Worm (Caenorhabditis elegans) whole organism, L4/young adult: ENCODE data around the gene C08F11.7.

Experiments
- W03F9.2 ChIP-seq: fragments of 150-350 bp; optimal IDR thresholded peaks from 2 replicates; lab custom pipeline; 2014; ENCODE audit warnings: missing biosample characterization, missing genetic modification characterization
- dao-5 ChIP-seq: sonication (generic microtip); optimal IDR thresholded peaks from 2 replicates; lab custom pipeline; 2016; ENCODE audit warnings: missing genotype, missing genetic modification characterization, moderate library complexity, missing compliant biosample characterization
- him-1 ChIP-seq: sonication (generic microtip); optimal IDR thresholded peaks from 2 replicates; lab custom pipeline; 2016; ENCODE audit warnings: missing genotype, missing genetic modification reagents, missing genetic modification characterization, missing compliant biosample characterization

Gene C08F11.7

DNA sequence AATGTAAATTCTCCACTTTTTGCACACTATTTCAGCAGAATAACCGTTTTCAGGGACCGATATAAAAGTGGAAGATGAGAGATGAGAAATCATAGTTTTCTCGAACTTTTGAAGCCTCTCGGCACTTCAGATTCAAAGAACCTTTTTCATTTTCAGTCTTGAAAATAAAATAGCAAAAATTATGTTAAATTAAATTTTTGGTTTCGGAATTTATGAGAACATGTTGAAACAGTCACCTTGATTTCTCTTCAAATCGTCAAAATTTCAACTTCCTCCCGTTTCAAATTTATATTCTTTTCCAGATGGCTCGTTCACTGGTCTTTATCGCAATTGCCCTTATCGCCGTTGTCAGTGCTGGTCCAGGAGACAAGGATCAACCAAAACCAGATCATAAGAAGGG, 41.6 kb downstream of the C08F11.7 start, which contains the start of gene srlf-26:
Gene srlf-26, plus strand, starts transcription at position 301 of the 400 bp plus-strand sequence.
- TF ChIP-seq dao-5 (tag; lab: Kevin White, UChicago) (no peak), W03F9.2 (tag; lab: Kevin White, UChicago) (no peak), him-1 (tag; lab: Kevin White, UChicago) (no peak)

DNA sequence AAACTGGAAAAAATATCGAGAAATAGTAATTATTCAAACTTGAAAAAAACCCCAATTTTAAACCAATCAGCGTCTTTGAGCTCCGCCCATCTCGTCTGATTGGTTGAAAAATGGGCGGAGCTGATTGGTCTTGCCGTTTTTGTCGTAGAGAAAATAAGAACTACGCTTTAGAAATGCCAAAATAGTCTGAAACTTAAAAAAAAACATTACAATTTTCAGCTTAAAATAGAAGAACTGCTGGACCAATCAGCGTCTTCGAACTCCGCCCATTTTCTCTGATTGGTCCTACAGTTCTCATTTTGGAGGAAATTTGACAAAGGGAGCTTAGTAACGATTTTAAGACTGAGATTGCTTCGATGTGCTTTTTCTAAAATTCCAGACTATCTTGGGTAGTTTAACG, 42.4 kb downstream of the C08F11.7 start:
- TF ChIP-seq dao-5 (tag; lab: Kevin White, UChicago) (no peak), him-1 (tag; lab: Kevin White, UChicago) (no peak), W03F9.2 (tag; lab: Kevin White, UChicago) (no peak)

DNA sequence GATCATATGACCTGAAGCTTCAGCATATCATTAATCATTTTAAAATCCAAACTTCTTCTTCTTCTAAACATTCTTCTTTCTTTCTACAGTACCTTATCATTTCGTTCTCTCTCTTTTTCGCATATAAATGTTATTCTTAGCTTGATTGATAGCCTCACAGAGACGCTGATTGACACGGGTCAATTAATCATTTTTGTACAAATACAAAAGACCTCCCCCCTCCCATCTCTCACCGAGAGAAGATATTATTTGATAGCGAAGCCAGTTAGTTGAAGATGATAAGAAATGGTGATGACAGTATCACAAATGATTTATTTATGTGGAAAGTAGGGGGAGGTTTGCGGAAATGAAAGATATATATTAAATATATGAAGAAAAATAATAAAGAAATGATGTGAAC, 45.7 kb downstream of the C08F11.7 start:
- TF ChIP-seq dao-5 (tag; lab: Kevin White, UChicago) = no peak
- TF ChIP-seq him-1 (tag; lab: Kevin White, UChicago) = no peak
- TF ChIP-seq W03F9.2 (tag; lab: Kevin White, UChicago) = no peak

DNA sequence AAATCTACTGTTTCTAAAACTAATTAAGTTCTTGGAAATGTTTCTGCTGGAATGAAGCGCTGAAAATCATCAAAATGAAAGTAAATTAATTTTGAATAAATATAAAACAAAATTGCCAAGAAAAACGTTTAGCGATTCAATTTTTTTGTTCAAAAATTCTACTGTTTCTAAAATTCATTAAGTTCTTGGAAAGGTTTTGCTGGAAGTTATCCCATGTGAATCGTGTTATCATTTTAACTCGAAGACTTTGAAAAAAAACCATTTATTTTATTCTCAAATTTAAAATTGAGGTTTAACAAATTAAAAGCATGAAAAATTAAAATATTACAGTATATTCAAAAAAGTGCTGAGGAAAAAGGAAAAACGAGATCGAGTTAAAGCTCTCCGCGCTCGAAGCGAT, 47.8 kb downstream of the C08F11.7 start:
- no peak for TF ChIP-seq him-1 (tag; lab: Kevin White, UChicago)
- no peak for TF ChIP-seq dao-5 (tag; lab: Kevin White, UChicago)
- no peak for TF ChIP-seq W03F9.2 (tag; lab: Kevin White, UChicago)

DNA sequence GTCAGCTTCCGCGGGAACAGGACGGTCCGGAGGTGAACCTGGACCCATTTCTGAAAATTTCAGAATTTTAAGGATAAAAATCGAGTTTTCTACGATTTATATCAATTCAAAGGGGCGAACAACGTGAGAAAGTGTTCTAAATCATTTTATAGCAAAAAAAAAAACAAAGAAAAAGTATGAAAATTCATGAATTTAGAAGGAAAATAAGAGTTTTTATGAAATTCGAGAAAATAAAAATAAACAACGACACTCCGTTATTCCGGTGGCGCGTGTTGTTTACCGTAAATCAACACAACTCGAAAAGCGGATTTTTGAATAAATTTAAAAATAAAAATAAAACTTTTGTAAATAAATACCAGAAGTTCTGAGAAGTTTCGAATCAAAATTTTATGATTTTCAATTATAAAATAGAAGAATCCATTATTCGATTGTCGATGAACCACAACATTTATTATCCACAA, 49.9 kb downstream of the C08F11.7 start, which contains the start of gene nyn-1:
Gene nyn-1, minus strand, starts transcription at position 51 of the 461 bp plus-strand sequence.
- TF ChIP-seq him-1 (tag; lab: Kevin White, UChicago) (no peak), W03F9.2 (tag; lab: Kevin White, UChicago) (no peak), dao-5 (tag; lab: Kevin White, UChicago) (no peak)

DNA sequence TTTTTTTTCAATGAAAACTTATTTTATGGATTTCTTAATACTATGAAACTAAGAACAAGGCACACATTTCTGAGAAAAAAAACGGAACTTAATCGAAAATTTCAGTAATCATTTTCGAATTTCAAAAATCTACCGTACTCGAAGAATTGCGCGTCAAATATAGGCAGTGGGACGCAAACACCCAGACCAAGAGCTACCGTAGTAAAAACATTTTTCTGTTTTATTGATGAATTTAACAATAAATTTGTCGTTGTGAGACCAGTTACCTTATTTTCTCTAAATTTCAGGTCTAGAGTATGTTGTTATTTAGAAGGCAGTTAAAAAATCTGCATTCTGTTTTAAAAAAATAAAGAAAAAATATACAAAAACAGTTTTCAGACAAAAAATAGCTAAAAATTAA, 50.6 kb downstream of the C08F11.7 start:
- TF ChIP-seq W03F9.2 (tag; lab: Kevin White, UChicago) = no peak
- TF ChIP-seq dao-5 (tag; lab: Kevin White, UChicago) = no peak
- no peak for TF ChIP-seq him-1 (tag; lab: Kevin White, UChicago)
